Fruit fly (Drosophila melanogaster): ENCODE results near the gene CG13887.
A peak's percentile ranks its signal among the peaks of the same experiment; 100 is the strongest.

The CG13887 gene

dm6 chr3L:872389-872972 is 34.8 kb downstream of the CG13887 start (continued):
- peak; percentile 26 for TF ChIP-seq NK7.1 (GFP tag; optimal IDR thresholded peaks at IDR 0.05)
- peak; percentile 12 for TF ChIP-seq Fer3 (tag; optimal IDR thresholded peaks at IDR 0.05)
- TF ChIP-seq ci (GFP tag; IDR thresholded peaks at IDR 0.05): no peak
- TF ChIP-seq CG11456 (GFP tag; IDR thresholded peaks at IDR 0.05): peak; percentile 69; the same call in 2 of the 3 replicates
- no peak for TF ChIP-seq CG10959 (GFP tag; IDR thresholded peaks at IDR 0.05)
- TF ChIP-seq CG3838 (GFP tag; optimal IDR thresholded peaks at IDR 0.05): no peak
- TF ChIP-seq Mad (GFP tag; optimal IDR thresholded peaks at IDR 0.05): peak; percentile 39
- no peak for TF ChIP-seq z (GFP tag; IDR thresholded peaks at IDR 0.05)
- no peak for TF ChIP-seq CG6765 (GFP tag; optimal IDR thresholded peaks at IDR 0.05)
- 0 out of 2 replicates have a peak, but pooled peaks have one; percentile 9 for TF ChIP-seq CG6689 (GFP tag; IDR thresholded peaks at IDR 0.05)
- peak; percentile 80 for TF ChIP-seq CHES-1-like (GFP tag; optimal IDR thresholded peaks at IDR 0.05)
- peak in 1 of 2 experiments; percentile 71 for TF ChIP-seq crp (GFP tag; optimal IDR thresholded peaks at IDR 0.05)
- peak; percentile 10 for TF ChIP-seq gsb-n (tag; optimal IDR thresholded peaks at IDR 0.05)
- no peak for TF ChIP-seq rib (GFP tag; IDR thresholded peaks at IDR 0.05)
- peak; percentile 51 for TF ChIP-seq CG2678 (tag; optimal IDR thresholded peaks at IDR 0.05)
- 0 out of 3 replicates have a peak, but pooled peaks have one; percentile 15 for TF ChIP-seq CG11093 (GFP tag; IDR thresholded peaks at IDR 0.05)
- no peak for TF ChIP-seq mirr (GFP tag; optimal IDR thresholded peaks at IDR 0.05)
- 0 out of 2 replicates have a peak, but pooled peaks have one; percentile 38 for TF ChIP-seq Ptx1 (GFP tag; IDR thresholded peaks at IDR 0.05)
- TF ChIP-seq pan (optimal IDR thresholded peaks at IDR 0.05): no peak
- peak in 1 of 2 experiments; percentile 46 for TF ChIP-seq pan (GFP tag; optimal IDR thresholded peaks at IDR 0.05 in 1 of 2, IDR thresholded peaks at IDR 0.05 in 1 of 2)
- TF ChIP-seq Optix (GFP tag; IDR thresholded peaks at IDR 0.05): peak; percentile 54; the same call in 1 of the 3 replicates
- TF ChIP-seq luna (GFP tag; optimal IDR thresholded peaks at IDR 0.05): peak; percentile 63
- peak; percentile 55 for TF ChIP-seq CG9437 (GFP tag; optimal IDR thresholded peaks at IDR 0.05)
- TF ChIP-seq NFAT (GFP tag; IDR thresholded peaks at IDR 0.05): 0 out of 2 replicates have a peak, but pooled peaks have one; percentile 16
- peak; percentile 32 for TF ChIP-seq CG30020 (tag; optimal IDR thresholded peaks at IDR 0.05)
- no peak for TF ChIP-seq CG31224 (GFP tag; IDR thresholded peaks at IDR 0.05)
- TF ChIP-seq exex (tag; optimal IDR thresholded peaks at IDR 0.05): peak; percentile 7
- TF ChIP-seq CG12942 (GFP tag; optimal IDR thresholded peaks at IDR 0.05): peak; percentile 11
- no peak for TF ChIP-seq CG12071 (GFP tag; optimal IDR thresholded peaks at IDR 0.05)
- peak; percentile 59 for TF ChIP-seq CG8944 (GFP tag; optimal IDR thresholded peaks at IDR 0.05)
- TF ChIP-seq twi (tag; optimal IDR thresholded peaks at IDR 0.05): peak; percentile 15
- TF ChIP-seq CG2712 (tag; optimal IDR thresholded peaks at IDR 0.05): peak; percentile 42
- TF ChIP-seq CG15479 (GFP tag; optimal IDR thresholded peaks at IDR 0.05): no peak
- peak; percentile 35 for TF ChIP-seq CG1603 (tag; optimal IDR thresholded peaks at IDR 0.05)
- TF ChIP-seq CG12744 (GFP tag; optimal IDR thresholded peaks at IDR 0.05): no peak
- no peak for TF ChIP-seq CG5953 (GFP tag; IDR thresholded peaks at IDR 0.05)
- TF ChIP-seq Ets97D (GFP tag; optimal IDR thresholded peaks at IDR 0.05): peak; percentile 32
- TF ChIP-seq gfzf (GFP tag; optimal IDR thresholded peaks at IDR 0.05): peak; percentile 20
- peak; percentile 8; the same call in 1 of the 2 replicates for TF ChIP-seq vvl (GFP tag; IDR thresholded peaks at IDR 0.05)
- TF ChIP-seq ranshi (GFP tag; IDR thresholded peaks at IDR 0.05): peak; percentile 26; the same call in 1 of the 2 replicates
- no peak for TF ChIP-seq dmrt11E (tag; optimal IDR thresholded peaks at IDR 0.05)
- TF ChIP-seq CG18599 (GFP tag; optimal IDR thresholded peaks at IDR 0.05): peak; percentile 2
- peak; percentile 41 to 56 for TF ChIP-seq Pdp1 (GFP tag; optimal IDR thresholded peaks at IDR 0.05)
- no peak for TF ChIP-seq nom (GFP tag; optimal IDR thresholded peaks at IDR 0.05)
- peak; percentile 45 for TF ChIP-seq CG17829 (tag; optimal IDR thresholded peaks at IDR 0.05)
- TF ChIP-seq CG43689 (GFP tag; IDR thresholded peaks at IDR 0.05): no peak
- TF ChIP-seq CG13624 (GFP tag; optimal IDR thresholded peaks at IDR 0.05): peak; percentile 66
- TF ChIP-seq Scr (GFP tag; IDR thresholded peaks at IDR 0.05; ENCODE audit: partially characterized antibody): peak; percentile 85
- TF ChIP-seq dmrt99B (tag; optimal IDR thresholded peaks at IDR 0.05): peak; percentile 7
- 0 out of 3 replicates have a peak, but pooled peaks have one; percentile 45 for TF ChIP-seq CG6175 (GFP tag; IDR thresholded peaks at IDR 0.05)
